Fruit fly (Drosophila melanogaster): ENCODE measurements around the gene alph.

The alph gene

DNA sequence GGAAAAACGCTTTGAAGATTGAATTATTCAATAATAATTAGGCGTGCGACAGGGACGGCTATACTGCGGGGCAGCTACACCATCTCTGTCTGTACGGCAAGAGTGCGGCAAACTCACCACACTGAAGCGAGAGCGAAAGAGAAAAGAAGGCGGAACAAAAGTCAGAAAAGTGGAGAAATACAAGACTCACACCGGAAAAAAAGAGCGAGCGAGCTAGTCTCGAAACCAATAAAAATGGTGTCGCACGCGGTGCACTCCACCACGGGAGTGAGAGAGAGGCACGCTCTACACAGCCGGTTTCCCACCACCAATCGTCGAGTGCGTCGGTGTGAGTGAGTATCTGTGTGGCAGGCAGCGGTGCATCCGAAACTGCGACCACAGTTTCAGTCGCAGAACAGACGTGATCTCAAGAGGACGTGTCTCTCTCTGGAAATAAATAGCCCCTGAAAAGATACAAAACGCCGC is 35.6 kb upstream of the alph start, which contains the start of gene Dr (continued):
- no peak for TF ChIP-seq ash1 (GFP tag; optimal IDR thresholded peaks at IDR 0.05)
- peak; percentile 65 for TF ChIP-seq HLHmδ (GFP tag; optimal IDR thresholded peaks at IDR 0.05)
- TF ChIP-seq CG2202 (tag; optimal IDR thresholded peaks at IDR 0.05) = no peak
- no peak for TF ChIP-seq ind (GFP tag; optimal IDR thresholded peaks at IDR 0.05)
- no peak for TF ChIP-seq CG10366 (GFP tag; IDR thresholded peaks at IDR 0.05)
- TF ChIP-seq ewg (GFP tag; optimal IDR thresholded peaks at IDR 0.05) = peak; percentile 86
- TF ChIP-seq CG6272 (GFP tag; IDR thresholded peaks at IDR 0.05) = no peak
- no peak for TF ChIP-seq Atf6 (GFP tag; IDR thresholded peaks at IDR 0.05)
- 0 out of 2 replicates have a peak, but pooled peaks have one; percentile 31 for TF ChIP-seq ara (GFP tag; IDR thresholded peaks at IDR 0.05)
- TF ChIP-seq CG14050 (GFP tag; IDR thresholded peaks at IDR 0.05) = no peak
- TF ChIP-seq tin (GFP tag; optimal IDR thresholded peaks at IDR 0.05) = no peak
- TF ChIP-seq usp (GFP tag; optimal IDR thresholded peaks at IDR 0.05) = no peak
- no peak for TF ChIP-seq HmgZ (tag; optimal IDR thresholded peaks at IDR 0.05)
- TF ChIP-seq sqz (GFP tag; optimal IDR thresholded peaks at IDR 0.05) = peak; percentile 52
- TF ChIP-seq CG6654 (GFP tag; optimal IDR thresholded peaks at IDR 0.05) = peak; percentile 68
- TF ChIP-seq zen (tag; optimal IDR thresholded peaks at IDR 0.05) = peak; percentile 46
- TF ChIP-seq CG10979 (tag; optimal IDR thresholded peaks at IDR 0.05) = no peak
- TF ChIP-seq E2f2 (GFP tag; IDR thresholded peaks at IDR 0.05) = no peak
- peak; percentile 23 for TF ChIP-seq CG12071 (GFP tag; optimal IDR thresholded peaks at IDR 0.05)
- no peak; the same call in 2 of the 3 replicates for TF ChIP-seq knrl (GFP tag; IDR thresholded peaks at IDR 0.05; ENCODE audit: partially characterized antibody)
- TF ChIP-seq vvl (GFP tag; IDR thresholded peaks at IDR 0.05) = peak; percentile 77
- no peak for TF ChIP-seq gem (tag; optimal IDR thresholded peaks at IDR 0.05)
- TF ChIP-seq maf-S (GFP tag; optimal IDR thresholded peaks at IDR 0.05) = no peak
- TF ChIP-seq CG9215 (GFP tag; IDR thresholded peaks at IDR 0.05) = no peak
- no peak for TF ChIP-seq CG4424 (GFP tag; optimal IDR thresholded peaks at IDR 0.05)
- TF ChIP-seq pnt (GFP tag; optimal IDR thresholded peaks at IDR 0.05) = no peak
- TF ChIP-seq Mad (GFP tag; optimal IDR thresholded peaks at IDR 0.05) = peak; percentile 26
- TF ChIP-seq Fer3 (tag; optimal IDR thresholded peaks at IDR 0.05) = no peak
- no peak for TF ChIP-seq BtbVII (GFP tag; optimal IDR thresholded peaks at IDR 0.05)
- no peak; the same call in 1 of the 2 replicates for TF ChIP-seq aop (GFP tag; IDR thresholded peaks at IDR 0.05)
- no peak for TF ChIP-seq ro (GFP tag; IDR thresholded peaks at IDR 0.05)
- peak; percentile 40; the same call in 1 of the 2 replicates for TF ChIP-seq CG13287 (GFP tag; IDR thresholded peaks at IDR 0.05; ENCODE audit: partially characterized antibody)
- TF ChIP-seq CG12942 (GFP tag; optimal IDR thresholded peaks at IDR 0.05) = no peak
- peak; percentile 21 for TF ChIP-seq CG9727 (GFP tag; optimal IDR thresholded peaks at IDR 0.05)
- peak; percentile 96 for TF ChIP-seq seq (GFP tag; IDR thresholded peaks at IDR 0.05)
- TF ChIP-seq Awh (GFP tag; IDR thresholded peaks at IDR 0.05) = no peak
- no peak for TF ChIP-seq D19B (GFP tag; optimal IDR thresholded peaks at IDR 0.05)
- no peak for TF ChIP-seq CG12299 (tag; optimal IDR thresholded peaks at IDR 0.05)
- TF ChIP-seq CG15011 (GFP tag; optimal IDR thresholded peaks at IDR 0.05) = no peak
- no peak for TF ChIP-seq dati (GFP tag; IDR thresholded peaks at IDR 0.05)
- TF ChIP-seq Deaf1 (tag; optimal IDR thresholded peaks at IDR 0.05) = peak; percentile 63
- TF ChIP-seq CG34376 (GFP tag; optimal IDR thresholded peaks at IDR 0.05) = peak; percentile 25
- TF ChIP-seq Sox100B (GFP tag; optimal IDR thresholded peaks at IDR 0.05) = no peak
- no peak for TF ChIP-seq CG9437 (GFP tag; optimal IDR thresholded peaks at IDR 0.05)
- TF ChIP-seq pb (GFP tag; optimal IDR thresholded peaks at IDR 0.05) = peak; percentile 9
- no peak for TF ChIP-seq Kr (GFP tag; optimal IDR thresholded peaks at IDR 0.05)
- peak; percentile 26 for TF ChIP-seq kni (GFP tag; optimal IDR thresholded peaks at IDR 0.05)
- TF ChIP-seq E2f1 (GFP tag; IDR thresholded peaks at IDR 0.05) = no peak
- no peak for TF ChIP-seq Rfx (GFP tag; IDR thresholded peaks at IDR 0.05)
- TF ChIP-seq CG10274 (GFP tag; optimal IDR thresholded peaks at IDR 0.05) = no peak
- TF ChIP-seq Med (GFP tag) = peak; percentile 71
- peak; percentile 53; the same call in 1 of the 2 replicates for TF ChIP-seq crol (GFP tag; IDR thresholded peaks at IDR 0.05)

Measured in whole organism, embryonic.